Worm (Caenorhabditis elegans) whole organism, dauer: Measurements from ENCODE around the gene R105.5.

Experiments used
- unc-62 ChIP-seq: sonication (generic microtip); optimal IDR thresholded peaks from 2 replicates; lab custom pipeline; 2017; ENCODE audit warnings: missing biosample characterization, missing genetic modification reagents, missing genetic modification characterization

R105.5 gene

DNA sequence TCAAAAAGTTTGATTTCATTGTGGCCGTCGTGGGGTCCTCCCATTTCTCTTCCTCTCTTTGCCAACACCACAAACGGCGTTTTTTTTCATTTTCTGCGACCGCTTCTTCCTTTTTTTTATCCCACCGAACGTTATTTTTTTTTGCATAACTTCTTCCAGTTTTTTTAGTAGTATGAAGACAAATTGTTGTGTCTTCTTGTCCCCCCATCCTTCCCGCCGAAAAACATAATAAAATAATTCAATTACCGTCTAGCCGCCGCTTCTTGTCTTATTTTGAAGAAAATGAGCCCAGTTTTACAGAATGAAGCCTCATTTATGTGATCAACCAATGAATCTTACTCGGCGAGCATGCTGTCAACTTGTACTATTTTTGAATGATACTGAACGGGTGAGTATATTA lies 33.1 kb downstream of the R105.5 start, which contains the start of gene F29B9.12:
Gene F29B9.12, plus strand, starts transcription at position 301 of the 400 bp plus-strand sequence.
- TF ChIP-seq unc-62 = no peak

DNA sequence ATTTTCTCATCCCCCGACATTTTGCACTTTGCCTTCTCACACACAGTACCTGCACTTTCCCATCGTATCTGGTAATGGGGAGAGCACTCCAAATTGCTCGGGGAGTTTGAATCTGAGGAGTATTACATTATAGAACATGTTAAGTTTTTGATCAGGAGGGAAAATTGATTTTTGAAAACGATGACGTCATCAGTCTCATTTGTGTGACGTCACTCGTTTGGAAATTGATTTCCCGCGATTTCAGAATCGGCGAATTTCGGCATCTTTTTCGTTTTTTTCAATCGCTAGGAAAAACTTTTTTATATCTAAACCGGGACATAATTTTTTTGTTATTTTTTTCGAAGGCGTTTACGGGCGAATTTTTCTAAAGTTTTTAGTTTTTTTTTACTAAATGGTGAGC lies 37.2 kb downstream of the R105.5 start:
- no peak for TF ChIP-seq unc-62

DNA sequence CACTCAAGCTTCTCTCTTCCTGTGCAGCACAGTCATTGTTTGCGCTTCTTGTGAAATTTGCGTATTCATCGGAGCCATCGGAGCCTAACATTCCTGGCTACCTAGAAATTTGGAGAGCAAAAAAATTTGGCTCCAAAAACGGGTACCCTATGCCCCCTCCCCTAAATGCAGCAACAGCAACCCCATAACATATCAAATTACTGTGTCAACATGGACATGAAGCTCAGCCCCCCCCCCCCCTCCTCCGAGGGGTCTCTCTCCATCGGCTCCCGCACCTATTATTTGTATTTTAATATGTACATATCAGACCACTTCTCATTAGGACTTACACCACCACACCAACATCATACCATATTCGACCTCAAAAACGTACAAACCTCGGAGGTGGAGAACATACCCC lies 38.2 kb downstream of the R105.5 start:
- no peak for TF ChIP-seq unc-62

DNA sequence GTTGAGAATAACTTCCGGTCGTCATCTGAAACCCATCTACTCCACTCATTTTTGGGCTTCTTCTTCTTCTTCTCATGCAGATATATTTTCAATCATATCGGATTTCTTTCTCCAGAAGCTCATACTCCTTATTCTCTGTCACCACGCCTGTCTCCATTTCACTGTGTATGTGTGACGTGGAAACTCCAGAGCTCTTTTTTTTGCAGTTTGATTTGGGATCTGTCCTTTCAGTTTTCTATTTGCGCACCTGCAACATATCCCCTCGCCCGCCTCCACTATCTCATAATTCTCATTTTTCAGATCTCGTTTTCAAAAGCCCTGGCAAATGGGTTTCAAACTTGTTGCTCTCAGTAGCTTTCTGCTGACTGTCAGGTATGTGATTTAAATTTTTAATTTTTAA lies 42.6 kb downstream of the R105.5 start, which contains the start of gene kin-36:
Gene kin-36, plus strand, starts transcription at position 301 of the 400 bp plus-strand sequence.
- no peak for TF ChIP-seq unc-62

DNA sequence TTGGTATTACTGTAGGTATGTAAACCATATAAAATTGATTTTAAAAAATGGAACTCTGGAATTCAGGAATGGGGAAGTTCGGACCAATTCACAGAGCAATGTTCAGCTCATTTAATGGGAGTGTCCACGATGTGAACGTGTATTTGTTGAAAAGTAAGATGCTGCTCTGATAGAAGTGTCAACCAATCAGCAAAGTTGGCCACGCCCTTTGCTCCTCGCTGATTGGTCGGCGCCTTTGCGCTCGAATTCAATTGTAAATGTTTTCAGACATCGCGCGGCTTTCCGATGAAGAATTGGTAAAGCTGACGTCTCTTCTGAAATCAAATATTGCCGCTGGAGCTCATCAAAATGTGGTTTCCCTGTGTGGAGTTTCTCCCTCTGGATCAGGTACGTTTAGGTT lies 47.0 kb downstream of the R105.5 start:
- TF ChIP-seq unc-62 = no peak

DNA sequence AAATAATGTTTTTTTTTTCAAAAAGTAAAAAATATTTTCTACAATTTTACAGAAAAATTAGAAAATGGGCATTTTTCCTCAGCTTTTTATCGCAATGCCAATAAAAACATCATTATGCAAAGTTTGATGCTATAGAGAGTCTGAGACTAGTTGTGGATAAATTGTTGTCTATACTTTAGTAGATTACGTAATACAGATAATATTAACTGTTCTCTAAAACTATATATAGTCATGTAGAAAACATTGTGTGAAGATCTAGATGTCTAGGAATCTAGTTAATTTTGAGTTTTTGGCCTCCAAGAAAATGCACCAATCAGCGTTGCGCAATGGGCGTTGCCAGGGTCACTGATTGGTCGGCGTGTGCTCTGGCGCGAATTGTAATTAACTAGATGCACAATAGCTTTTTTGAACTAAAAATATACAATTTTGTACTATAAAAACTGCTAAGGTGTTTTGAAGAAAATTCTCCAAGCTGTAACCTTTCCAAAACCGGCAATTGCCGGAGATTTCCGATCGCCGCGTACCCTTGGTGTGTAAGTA lies 50.3 kb downstream of the R105.5 start:
- TF ChIP-seq unc-62 = no peak
